Worm (Caenorhabditis elegans): ENCODE measurements around the gene cank-26.

ce11 chrII:3967061-3967460 is 7.8 kb downstream of the cank-26 start:
- TF ChIP-seq D2030.7 (GFP tag; IDR thresholded peaks at IDR 0.05) = no peak
- no peak for TF ChIP-seq ztf-3 (GFP tag; optimal IDR thresholded peaks at IDR 0.05)
- TF ChIP-seq him-1 (tag; optimal IDR thresholded peaks at IDR 0.05) = no peak
- TF ChIP-seq Y53G8AR.9 (GFP tag; conservative IDR thresholded peaks at IDR 0.05) = no peak
- TF ChIP-seq nfyb-1 (GFP tag; IDR thresholded peaks at IDR 0.05) = no peak
- TF ChIP-seq F22D6.2 (tag; optimal IDR thresholded peaks at IDR 0.05) = no peak
- no peak for TF ChIP-seq cebp-1 (GFP tag; IDR thresholded peaks at IDR 0.05)
- no peak for TF ChIP-seq cebp-1 (tag; optimal IDR thresholded peaks at IDR 0.05)

All from whole organism, young adult.